Worm (Caenorhabditis elegans) whole organism, L1 larva: ENCODE data around the gene ZK1240.6.

Experiments used
- ces-1 ChIP-seq: fragments of 150-350 bp; optimal IDR thresholded peaks from 2 replicates; lab custom pipeline; 2014; ENCODE audit warnings: missing biosample characterization, missing genetic modification reagents, missing genetic modification characterization
- fkh-4 ChIP-seq: sonication (generic microtip); optimal IDR thresholded peaks from 2 replicates; lab custom pipeline; 2016; ENCODE audit warnings: missing compliant biosample characterization, missing genetic modification characterization, borderline replicate concordance
- fkh-8 ChIP-seq: sonication (generic microtip); optimal IDR thresholded peaks from 2 replicates; lab custom pipeline; 2016; ENCODE audit warnings: mild to moderate bottlenecking, missing genetic modification characterization, missing compliant biosample characterization
- hlh-4 ChIP-seq: sonication (generic microtip); optimal IDR thresholded peaks from 2 replicates; lab custom pipeline; 2016; ENCODE audit warnings: mild to moderate bottlenecking, missing genetic modification characterization, missing compliant biosample characterization
- jun-1 ChIP-seq: fragments of 150-350 bp; optimal IDR thresholded peaks from 2 replicates; lab custom pipeline; 2014; ENCODE audit warnings: missing biosample characterization, missing genetic modification reagents, missing genetic modification characterization
- lin-13 ChIP-seq: fragments of 150-350 bp; optimal IDR thresholded peaks from 2 replicates; lab custom pipeline; 2014; ENCODE audit warnings: missing biosample characterization, missing genetic modification reagents, missing genetic modification characterization
- nhr-11 ChIP-seq: fragments of 150-350 bp; optimal IDR thresholded peaks from 2 replicates; lab custom pipeline; 2014; ENCODE audit warnings: missing biosample characterization, missing genetic modification characterization
- nhr-84 ChIP-seq: sonication (generic microtip); optimal IDR thresholded peaks from 2 replicates; lab custom pipeline; 2017; ENCODE audit warnings: missing biosample characterization, missing genetic modification characterization
- pqm-1 ChIP-seq: sonication (generic microtip); optimal IDR thresholded peaks from 3 replicates; lab custom pipeline; 2017; ENCODE audit warnings: missing biosample characterization, missing genetic modification characterization
- unc-86 ChIP-seq: sonication (generic microtip); optimal IDR thresholded peaks from 2 replicates; lab custom pipeline; 2016; ENCODE audit warnings: missing genetic modification characterization, missing compliant biosample characterization
- ztf-11 ChIP-seq, 2 experiments: sonication (generic microtip); optimal IDR thresholded peaks; 2 replicates each; lab custom pipeline; 2016 to 2017; ENCODE audit warnings: missing genetic modification characterization in 2 of 2, missing biosample characterization in 1 of 2, missing compliant biosample characterization in 1 of 2

ce11 chrII:2273750-2274149 lies 49.0 kb downstream of the ZK1240.6 start:
- TF ChIP-seq pqm-1 (tag; lab: Kevin White, UChicago): no peak
- no peak for TF ChIP-seq lin-13 (GFP tag; lab: Kevin White, UChicago)
- TF ChIP-seq hlh-4: no peak
- TF ChIP-seq fkh-8 (tag; lab: Kevin White, UChicago): no peak
- TF ChIP-seq jun-1 (tag; lab: Kevin White, UChicago): no peak
- TF ChIP-seq unc-86 (tag; lab: Kevin White, UChicago): no peak
- TF ChIP-seq nhr-11 (tag; lab: Kevin White, UChicago): no peak
- no peak for TF ChIP-seq ces-1 (GFP tag; lab: Kevin White, UChicago)
- TF ChIP-seq fkh-4 (tag; lab: Kevin White, UChicago): no peak
- TF ChIP-seq nhr-84 (tag; lab: Kevin White, UChicago): no peak
- TF ChIP-seq ztf-11 (tag; optimal IDR thresholded peaks at IDR 0.05; lab: Kevin White, UChicago): no peak
